Worm (Caenorhabditis elegans): ENCODE data around the gene ttr-46.

ttr-46 gene

ce11 chrV:9913863-9914262 lies 37.2 kb upstream of the ttr-46 start, which contains the start of gene fipr-10:
TSS of gene fipr-10 (plus strand) at chrV:9914163.
- no peak for TF ChIP-seq T07F8.4 (tag; optimal IDR thresholded peaks at IDR 0.05)
- TF ChIP-seq ztf-3 (GFP tag; optimal IDR thresholded peaks at IDR 0.05) = no peak
- TF ChIP-seq somi-1 (GFP tag; optimal IDR thresholded peaks at IDR 0.05) = no peak
- no peak for TF ChIP-seq nhr-90 (tag; optimal IDR thresholded peaks at IDR 0.05)
- TF ChIP-seq nfyb-1 (GFP tag; IDR thresholded peaks at IDR 0.05) = no peak
- TF ChIP-seq egl-18 (GFP tag; IDR thresholded peaks at IDR 0.05) = no peak
- TF ChIP-seq egrh-3 (GFP tag; IDR thresholded peaks at IDR 0.05) = no peak
- no peak for TF ChIP-seq rpc-1 (optimal IDR thresholded peaks at IDR 0.05)
- TF ChIP-seq rpc-1 (tag; optimal IDR thresholded peaks at IDR 0.05) = no peak
- no peak for TF ChIP-seq pbrm-1 (GFP tag; IDR thresholded peaks at IDR 0.05)
- no peak for TF ChIP-seq sptf-2 (GFP tag; optimal IDR thresholded peaks at IDR 0.05)
- no peak for TF ChIP-seq nfya-1 (tag; optimal IDR thresholded peaks at IDR 0.05; ENCODE audit: borderline replicate concordance, insufficient read depth)
- no peak for TF ChIP-seq aptf-3 (GFP tag; IDR thresholded peaks at IDR 0.05)
- no peak for TF ChIP-seq F52B5.7 (tag; optimal IDR thresholded peaks at IDR 0.05)
- no peak for TF ChIP-seq tlf-1 (GFP tag; optimal IDR thresholded peaks at IDR 0.05)
- TF ChIP-seq F57A8.1 (GFP tag; optimal IDR thresholded peaks at IDR 0.05) = no peak
- TF ChIP-seq snpc-1.1 (tag; optimal IDR thresholded peaks at IDR 0.05; ENCODE audit: insufficient read depth) = no peak
- no peak for TF ChIP-seq atf-7 (tag; optimal IDR thresholded peaks at IDR 0.05)

ce11 chrV:9915021-9915420 lies 36.0 kb upstream of the ttr-46 start, which contains the start of gene mec-9:
TSS of gene mec-9 (minus strand) at chrV:9915121.
- TF ChIP-seq F22D6.2 (tag; optimal IDR thresholded peaks at IDR 0.05) = no peak
- TF ChIP-seq ceh-100 (GFP tag; IDR thresholded peaks at IDR 0.05) = no peak
- TF ChIP-seq F39B2.1 (GFP tag; IDR thresholded peaks at IDR 0.05) = no peak
- no peak for TF ChIP-seq rcor-1 (GFP tag; IDR thresholded peaks at IDR 0.05)
- TF ChIP-seq cebp-1 (GFP tag; IDR thresholded peaks at IDR 0.05) = no peak
- TF ChIP-seq cebp-1 (tag; optimal IDR thresholded peaks at IDR 0.05) = no peak
- no peak for TF ChIP-seq madf-3 (GFP tag; IDR thresholded peaks at IDR 0.05)
- no peak for TF ChIP-seq ekl-4 (GFP tag; IDR thresholded peaks at IDR 0.05)
- no peak for TF ChIP-seq mes-4 (tag; optimal IDR thresholded peaks at IDR 0.05)
- TF ChIP-seq efl-1 (GFP tag; optimal IDR thresholded peaks at IDR 0.05) = no peak
- TF ChIP-seq nhr-179 (tag; optimal IDR thresholded peaks at IDR 0.05) = no peak
- no peak for TF ChIP-seq F37B4.10 (GFP tag; IDR thresholded peaks at IDR 0.05)
- TF ChIP-seq madf-6 (GFP tag; IDR thresholded peaks at IDR 0.05) = no peak
- no peak for TF ChIP-seq ceh-58 (GFP tag; IDR thresholded peaks at IDR 0.05)
- no peak for TF ChIP-seq F10E7.11 (tag; optimal IDR thresholded peaks at IDR 0.05)

ce11 chrV:9916665-9917064 lies 34.4 kb upstream of the ttr-46 start, which contains the start of gene C50H2.4:
TSS of gene C50H2.4 (plus strand) at chrV:9916965.
- no peak for TF ChIP-seq egrh-3 (GFP tag; IDR thresholded peaks at IDR 0.05)
- no peak for TF ChIP-seq dpff-1 (tag; optimal IDR thresholded peaks at IDR 0.05)
- TF ChIP-seq ZK185.1 (tag; optimal IDR thresholded peaks at IDR 0.05; ENCODE audit: poor library complexity, severe bottlenecking) = no peak

- no peak for TF ChIP-seq xnd-1 (tag; optimal IDR thresholded peaks at IDR 0.05)
- TF ChIP-seq D2030.7 (GFP tag; IDR thresholded peaks at IDR 0.05) = no peak
- TF ChIP-seq ZK185.1 (tag; optimal IDR thresholded peaks at IDR 0.05; ENCODE audit: poor library complexity, severe bottlenecking) = no peak
- no peak for TF ChIP-seq him-1 (tag; optimal IDR thresholded peaks at IDR 0.05)
- no peak for TF ChIP-seq dox-1 (GFP tag; IDR thresholded peaks at IDR 0.05)
- TF ChIP-seq F23B12.7 (tag; optimal IDR thresholded peaks at IDR 0.05; ENCODE audit: insufficient read depth) = no peak
- TF ChIP-seq Y79H2A.3 (GFP tag; conservative IDR thresholded peaks at IDR 0.05) = no peak
- TF ChIP-seq nhr-27 (tag; optimal IDR thresholded peaks at IDR 0.05) = no peak
- no peak for TF ChIP-seq ztf-18 (tag; optimal IDR thresholded peaks at IDR 0.05)
- TF ChIP-seq snpc-3.4 (tag; optimal IDR thresholded peaks at IDR 0.05) = no peak
- TF ChIP-seq F52B5.7 (tag; optimal IDR thresholded peaks at IDR 0.05) = no peak
- no peak for TF ChIP-seq cebp-2 (GFP tag; IDR thresholded peaks at IDR 0.05)
- no peak for TF ChIP-seq rpc-1 (optimal IDR thresholded peaks at IDR 0.05)
- TF ChIP-seq rpc-1 (tag; optimal IDR thresholded peaks at IDR 0.05) = no peak
Measured at ce11 chrV:9918410-9918809, 32.6 kb upstream of the ttr-46 start, which contains the start of gene C50H2.5. TSS of gene C50H2.5 (plus strand) at chrV:9918710.

Data from whole organism, young adult.